Worm (Caenorhabditis elegans) whole organism, L1 larva: ENCODE data around the gene elo-4.
A peak's percentile ranks its signal among the peaks of the same experiment; 100 is the strongest.

Experiments
- C04F5.9 ChIP-seq: sonication (generic microtip); optimal IDR thresholded peaks from 2 replicates; lab custom pipeline; 2016; ENCODE audit warnings: missing genetic modification characterization, missing compliant biosample characterization
- F16B12.6 ChIP-seq: fragments of 150-350 bp; optimal IDR thresholded peaks from 2 replicates; lab custom pipeline; 2014; ENCODE audit warnings: missing biosample characterization, missing genetic modification characterization
- aha-1 ChIP-seq: fragments of 150-350 bp; optimal IDR thresholded peaks from 2 replicates; lab custom pipeline; 2014; ENCODE audit warnings: missing biosample characterization, missing genetic modification characterization
- aly-2 ChIP-seq: fragments of 150-350 bp; optimal IDR thresholded peaks from 2 replicates; lab custom pipeline; 2014; ENCODE audit warnings: missing biosample characterization, missing genetic modification characterization
- blmp-1 ChIP-seq: fragments of 150-350 bp; optimal IDR thresholded peaks from 2 replicates; lab custom pipeline; 2014; ENCODE audit warnings: missing biosample characterization, missing genetic modification characterization
- ceh-63 ChIP-seq: fragments of 200-800 bp; sonication (Bioruptor generic); optimal IDR thresholded peaks from 2 replicates; lab custom pipeline; 2018; ENCODE audit warnings: mild to moderate bottlenecking, missing genetic modification characterization, missing compliant biosample characterization
- ceh-8 ChIP-seq: fragments of 200-800 bp; sonication (Bioruptor generic); optimal IDR thresholded peaks from 2 replicates; lab custom pipeline; 2018; ENCODE audit warnings: mild to moderate bottlenecking, missing genetic modification characterization, moderate library complexity, missing compliant biosample characterization
- ceh-82 ChIP-seq, 3 experiments: fragments of 150-350 bp in 1 of 3; sonication (generic microtip) in 2 of 3; optimal IDR thresholded peaks; 2 replicates each; lab custom pipeline; 2014 to 2017; ENCODE audit warnings: missing biosample characterization in 3 of 3, missing genetic modification characterization in 3 of 3
- ceh-88 ChIP-seq: fragments of 200-800 bp; sonication (Bioruptor generic); IDR thresholded peaks from 2 replicates; pipeline ENCODE4 v1.3.6; 2022; ENCODE audit warnings: missing genetic modification characterization, missing compliant biosample characterization
- ces-1 ChIP-seq: fragments of 150-350 bp; optimal IDR thresholded peaks from 2 replicates; lab custom pipeline; 2014; ENCODE audit warnings: missing biosample characterization, missing genetic modification reagents, missing genetic modification characterization
- dsc-1 ChIP-seq: sonication (generic microtip); optimal IDR thresholded peaks from 2 replicates; lab custom pipeline; 2016; ENCODE audit warnings: mild to moderate bottlenecking, missing genetic modification characterization, missing compliant biosample characterization
- efl-1 ChIP-seq, 4 experiments: fragments of 150-350 bp; optimal IDR thresholded peaks in 3 of 4; peaks in 1 of 4; 1 replicate in 1 of 4; 2 replicates in 3 of 4; lab custom pipeline; 2014; ENCODE audit warnings: missing biosample characterization in 2 of 4, missing genetic modification characterization in 2 of 4, missing genetic modification reagents in 2 of 4
- efl-3 ChIP-seq: fragments of 200-800 bp; sonication (Bioruptor generic); optimal IDR thresholded peaks from 2 replicates; lab custom pipeline; 2018; ENCODE audit warnings: mild to moderate bottlenecking, missing genetic modification characterization, missing compliant biosample characterization
- egl-27 ChIP-seq, 2 experiments: fragments of 150-350 bp in 1 of 2; sonication (generic microtip); optimal IDR thresholded peaks; 3 replicates each; lab custom pipeline; 2017 to 2018; ENCODE audit warnings: missing biosample characterization in 2 of 2, missing genetic modification characterization in 2 of 2, missing genetic modification reagents in 2 of 2
- elt-3 ChIP-seq, 6 experiments: fragments of 150-350 bp in 1 of 6; sonication (generic microtip); optimal IDR thresholded peaks; 2 replicates each; lab custom pipeline; 2017 to 2018; ENCODE audit warnings: missing biosample characterization in 6 of 6, missing genetic modification characterization in 6 of 6, inconsistent platforms in 1 of 6
- fkh-8 ChIP-seq: sonication (generic microtip); optimal IDR thresholded peaks from 2 replicates; lab custom pipeline; 2016; ENCODE audit warnings: mild to moderate bottlenecking, missing genetic modification characterization, missing compliant biosample characterization
- fos-1 ChIP-seq: fragments of 150-350 bp; optimal IDR thresholded peaks from 2 replicates; lab custom pipeline; 2014; ENCODE audit warnings: missing biosample characterization, missing genetic modification characterization
- grh-1 ChIP-seq: fragments of 200-800 bp; sonication (Bioruptor generic); IDR thresholded peaks from 2 replicates; pipeline ENCODE4 v1.3.6; 2022; ENCODE audit warnings: missing genetic modification reagents, missing genetic modification characterization, missing compliant biosample characterization
- irx-1 ChIP-seq: sonication (generic microtip); optimal IDR thresholded peaks from 2 replicates; lab custom pipeline; 2016; ENCODE audit warnings: missing genetic modification characterization, missing compliant biosample characterization
- isw-1 ChIP-seq: fragments of 200-800 bp; sonication (Bioruptor generic); IDR thresholded peaks from 2 replicates; pipeline ENCODE4 v1.3.6; 2022; ENCODE audit warnings: missing genetic modification characterization, missing compliant biosample characterization
- lin-13 ChIP-seq: fragments of 150-350 bp; optimal IDR thresholded peaks from 2 replicates; lab custom pipeline; 2014; ENCODE audit warnings: missing biosample characterization, missing genetic modification reagents, missing genetic modification characterization
- lin-14 ChIP-seq: fragments of 200-800 bp; sonication (Bioruptor generic); optimal IDR thresholded peaks from 2 replicates; lab custom pipeline; 2018; ENCODE audit warnings: mild to moderate bottlenecking, missing genetic modification characterization, moderate library complexity, missing compliant biosample characterization
- lin-15B ChIP-seq: fragments of 150-350 bp; sonication (generic microtip); optimal IDR thresholded peaks from 3 replicates; lab custom pipeline; 2014; ENCODE audit warnings: missing biosample characterization, missing genetic modification characterization
- lir-3 ChIP-seq: sonication (generic microtip); optimal IDR thresholded peaks from 2 replicates; lab custom pipeline; 2016; ENCODE audit warnings: mild to moderate bottlenecking, missing genetic modification characterization, moderate library complexity, missing compliant biosample characterization; ENCODE audit not compliant: poor library complexity
- lsy-2 ChIP-seq, 2 experiments: fragments of 150-350 bp; optimal IDR thresholded peaks; 2 replicates each; lab custom pipeline; 2014; ENCODE audit warnings: missing biosample characterization in 2 of 2, missing genetic modification characterization in 2 of 2
- mdl-1 ChIP-seq, 2 experiments: fragments of 150-350 bp; optimal IDR thresholded peaks; 2 replicates each; lab custom pipeline; 2014 to 2017; ENCODE audit warnings: missing biosample characterization in 2 of 2, missing genetic modification characterization in 2 of 2, inconsistent platforms in 1 of 2
- nhr-11 ChIP-seq: fragments of 150-350 bp; optimal IDR thresholded peaks from 2 replicates; lab custom pipeline; 2014; ENCODE audit warnings: missing biosample characterization, missing genetic modification characterization
- nhr-20 ChIP-seq: sonication (generic microtip); optimal IDR thresholded peaks from 2 replicates; lab custom pipeline; 2016; ENCODE audit warnings: mild to moderate bottlenecking, missing genetic modification characterization, missing compliant biosample characterization
- nhr-47 ChIP-seq: sonication (generic microtip); optimal IDR thresholded peaks from 2 replicates; lab custom pipeline; 2016; ENCODE audit warnings: mild to moderate bottlenecking, missing genetic modification characterization, moderate library complexity, missing compliant biosample characterization
- nhr-71 ChIP-seq: sonication (generic microtip); optimal IDR thresholded peaks from 2 replicates; lab custom pipeline; 2016; ENCODE audit warnings: mild to moderate bottlenecking, missing genetic modification characterization, moderate library complexity, missing compliant biosample characterization
- nhr-76 ChIP-seq: sonication (generic microtip); optimal IDR thresholded peaks from 2 replicates; lab custom pipeline; 2017; ENCODE audit warnings: missing biosample characterization, missing genetic modification characterization
- nhr-77 ChIP-seq: fragments of 150-350 bp; optimal IDR thresholded peaks from 2 replicates; lab custom pipeline; 2014; ENCODE audit warnings: missing biosample characterization, missing genetic modification characterization
- nhr-90 ChIP-seq: sonication (generic microtip); optimal IDR thresholded peaks from 2 replicates; lab custom pipeline; 2016; ENCODE audit warnings: mild to moderate bottlenecking, missing genetic modification characterization, missing compliant biosample characterization; ENCODE audit not compliant: poor library complexity
- pax-3 ChIP-seq: fragments of 200-800 bp; sonication (Bioruptor generic); optimal IDR thresholded peaks from 2 replicates; lab custom pipeline; 2018; ENCODE audit warnings: mild to moderate bottlenecking, missing genetic modification characterization, moderate library complexity, missing compliant biosample characterization
- pqm-1 ChIP-seq: sonication (generic microtip); optimal IDR thresholded peaks from 3 replicates; lab custom pipeline; 2017; ENCODE audit warnings: missing biosample characterization, missing genetic modification characterization
- skn-1 ChIP-seq: fragments of 150-350 bp; optimal IDR thresholded peaks from 2 replicates; lab custom pipeline; 2014; ENCODE audit warnings: missing biosample characterization, missing genetic modification characterization
- snu-23 ChIP-seq: sonication (generic microtip); optimal IDR thresholded peaks from 2 replicates; lab custom pipeline; 2016; ENCODE audit warnings: missing genetic modification characterization, missing compliant biosample characterization
- sox-4 ChIP-seq: sonication (generic microtip); optimal IDR thresholded peaks from 2 replicates; lab custom pipeline; 2016; ENCODE audit warnings: missing genetic modification characterization, missing compliant biosample characterization
- sptf-1 ChIP-seq: fragments of 150-350 bp; optimal IDR thresholded peaks from 2 replicates; lab custom pipeline; 2014; ENCODE audit warnings: missing biosample characterization, missing genetic modification characterization
- sup-37 ChIP-seq: fragments of 200-800 bp; sonication (Bioruptor generic); optimal IDR thresholded peaks from 2 replicates; lab custom pipeline; 2018; ENCODE audit warnings: mild to moderate bottlenecking, missing genetic modification characterization, missing compliant biosample characterization
- swsn-7 ChIP-seq: sonication (generic microtip); optimal IDR thresholded peaks from 2 replicates; lab custom pipeline; 2016; ENCODE audit warnings: missing genetic modification characterization, missing compliant biosample characterization
- tlp-1 ChIP-seq: fragments of 150-350 bp; optimal IDR thresholded peaks from 2 replicates; lab custom pipeline; 2014; ENCODE audit warnings: missing biosample characterization, missing genetic modification characterization
- unc-130 ChIP-seq: fragments of 150-350 bp; optimal IDR thresholded peaks from 2 replicates; lab custom pipeline; 2017; ENCODE audit warnings: missing biosample characterization, missing genetic modification characterization, inconsistent platforms
- unc-86 ChIP-seq: sonication (generic microtip); optimal IDR thresholded peaks from 2 replicates; lab custom pipeline; 2016; ENCODE audit warnings: missing genetic modification characterization, missing compliant biosample characterization
- unc-98 ChIP-seq: fragments of 200-800 bp; sonication (Bioruptor generic); IDR thresholded peaks from 2 replicates; pipeline ENCODE4 v1.3.6; 2022; ENCODE audit warnings: missing genetic modification characterization, missing compliant biosample characterization
- vab-15 ChIP-seq: sonication (generic microtip); optimal IDR thresholded peaks from 2 replicates; lab custom pipeline; 2017; ENCODE audit warnings: missing genotype, mild to moderate bottlenecking, missing genetic modification characterization, missing compliant biosample characterization
- xbp-1 ChIP-seq: sonication (generic microtip); optimal IDR thresholded peaks from 2 replicates; lab custom pipeline; 2016; ENCODE audit warnings: missing genetic modification characterization, missing compliant biosample characterization
- ztf-11 ChIP-seq, 2 experiments: sonication (generic microtip); optimal IDR thresholded peaks; 2 replicates each; lab custom pipeline; 2016 to 2017; ENCODE audit warnings: missing genetic modification characterization in 2 of 2, missing biosample characterization in 1 of 2, missing compliant biosample characterization in 1 of 2

The elo-4 gene

DNA sequence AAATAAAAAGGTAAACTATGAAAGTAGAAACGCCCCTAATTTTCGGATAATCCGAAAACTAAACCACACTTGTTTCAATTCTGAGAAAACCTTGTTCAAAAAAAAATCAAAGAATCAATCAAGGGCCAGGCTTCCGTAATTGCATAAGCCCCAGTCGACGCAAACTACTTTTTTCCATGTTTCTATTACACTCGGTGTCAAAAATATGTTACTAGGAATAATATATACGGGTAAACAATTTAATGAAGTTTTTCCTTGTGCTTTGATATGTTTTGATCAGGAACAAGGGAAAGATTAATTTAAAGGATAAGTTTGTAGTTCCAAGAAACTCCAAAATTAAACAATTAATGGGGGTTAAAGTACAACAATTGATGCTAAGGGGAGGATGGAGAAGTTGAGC is 24.2 kb downstream of the elo-4 start:
- TF ChIP-seq sox-4 (tag; lab: Kevin White, UChicago) (no peak), C04F5.9 (tag; lab: Kevin White, UChicago) (no peak), swsn-7 (peak; percentile 10), aha-1 (tag; lab: Kevin White, UChicago) (no peak), ceh-88 (GFP tag; lab: Robert Waterston, UW) (no peak), lsy-2 (tag; optimal IDR thresholded peaks at IDR 0.05; lab: Kevin White, UChicago) (peak in 1 of 2 experiments; percentile 15), lin-14 (GFP tag; lab: Kevin White, UChicago) (peak; percentile 44), egl-27 (tag; optimal IDR thresholded peaks at IDR 0.05; lab: Kevin White, UChicago) (no peak), fkh-8 (peak; percentile 59), nhr-90 (tag; lab: Kevin White, UChicago) (no peak), ceh-82 (tag; optimal IDR thresholded peaks at IDR 0.05; lab: Kevin White, UChicago) (no peak), xbp-1 (no peak), nhr-11 (tag; lab: Kevin White, UChicago) (peak; percentile 60), pax-3 (tag; lab: Kevin White, UChicago) (no peak), unc-130 (tag; lab: Kevin White, UChicago) (no peak), irx-1 (tag; lab: Kevin White, UChicago) (no peak), lir-3 (tag; lab: Kevin White, UChicago) (no peak), snu-23 (GFP tag; lab: Kevin White, UChicago) (no peak), isw-1 (no peak), aly-2 (no peak), nhr-76 (tag; lab: Kevin White, UChicago) (no peak), vab-15 (no peak), F16B12.6 (tag; lab: Kevin White, UChicago) (no peak), ztf-11 (tag; optimal IDR thresholded peaks at IDR 0.05; lab: Kevin White, UChicago) (no peak), nhr-47 (tag; lab: Kevin White, UChicago) (peak; percentile 55), lin-15B (tag; lab: Kevin White, UChicago) (no peak), grh-1 (GFP tag; lab: Robert Waterston, UW) (no peak), nhr-71 (tag; lab: Kevin White, UChicago) (peak; percentile 67), ceh-63 (GFP tag; lab: Kevin White, UChicago) (no peak)
- TF ChIP-seq, all 84 proteins: peak for 7

DNA sequence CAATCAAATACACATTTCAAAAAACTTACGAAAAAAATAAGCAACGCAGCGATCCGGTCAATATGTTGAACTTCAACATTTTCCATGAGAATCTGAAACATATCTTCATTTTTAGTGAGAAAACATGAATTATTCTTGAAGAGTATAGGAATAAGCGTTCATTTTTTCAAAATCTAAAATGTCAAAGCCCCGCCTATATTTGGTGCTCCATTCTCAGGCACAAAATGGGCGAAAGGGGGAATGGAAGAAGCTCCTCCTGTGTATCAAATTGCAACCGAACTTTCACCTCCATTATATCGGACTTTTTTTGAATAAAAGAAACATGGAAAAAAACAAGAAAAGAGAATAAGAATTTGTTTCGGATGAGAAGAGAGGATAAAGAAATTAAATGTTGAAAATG is 27.5 kb downstream of the elo-4 start, which contains the start of gene srx-45:
TSS of gene srx-45 (minus strand) at position 101 of the 400 bp plus-strand sequence.
- no peak for TF ChIP-seq unc-86 (tag; lab: Kevin White, UChicago)
- TF ChIP-seq pqm-1 (tag; lab: Kevin White, UChicago), result no peak
- TF ChIP-seq sptf-1, result no peak
- no peak for TF ChIP-seq isw-1
- no peak for TF ChIP-seq nhr-47 (tag; lab: Kevin White, UChicago)
- TF ChIP-seq ztf-11 (tag; optimal IDR thresholded peaks at IDR 0.05; lab: Kevin White, UChicago), result no peak
- TF ChIP-seq fos-1 (tag; lab: Kevin White, UChicago), result no peak
- no peak for TF ChIP-seq lsy-2 (tag; optimal IDR thresholded peaks at IDR 0.05; lab: Kevin White, UChicago)
- no peak for TF ChIP-seq ceh-88 (GFP tag; lab: Robert Waterston, UW)
- no peak for TF ChIP-seq ceh-63 (GFP tag; lab: Kevin White, UChicago)
- no peak for TF ChIP-seq fkh-8
- TF ChIP-seq lin-13 (GFP tag; lab: Kevin White, UChicago), result no peak
- no peak for TF ChIP-seq mdl-1 (tag; optimal IDR thresholded peaks at IDR 0.05; lab: Kevin White, UChicago)
- no peak for TF ChIP-seq efl-3 (GFP tag; lab: Kevin White, UChicago)
- TF ChIP-seq, all 84 proteins: peak for 0

DNA sequence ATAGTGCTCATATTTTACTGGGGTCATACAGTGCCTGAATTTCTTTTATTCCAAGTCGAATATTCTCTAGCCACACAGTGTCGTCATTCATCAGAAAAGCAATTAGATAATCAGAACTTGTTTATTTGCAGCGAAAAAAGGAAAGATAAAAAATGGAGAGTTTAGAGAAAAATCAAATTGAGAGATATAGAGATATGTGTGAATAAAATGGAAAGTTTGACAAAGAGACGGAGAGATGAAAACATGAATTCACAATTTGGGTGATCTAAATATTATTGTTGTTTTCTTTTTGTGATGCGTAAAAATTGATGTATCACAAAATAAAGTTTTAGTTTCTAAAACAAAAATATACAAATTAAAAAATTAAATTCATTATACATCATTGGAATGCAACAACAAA is 33.4 kb downstream of the elo-4 start:
- peak in 1 of 2 experiments; percentile 3 for TF ChIP-seq lsy-2 (tag; optimal IDR thresholded peaks at IDR 0.05; lab: Kevin White, UChicago)
- TF ChIP-seq fkh-8, result no peak
- peak; percentile 81 for TF ChIP-seq blmp-1 (tag; lab: Kevin White, UChicago)
- no peak for TF ChIP-seq dsc-1 (tag; lab: Kevin White, UChicago)
- no peak for TF ChIP-seq lir-3 (tag; lab: Kevin White, UChicago)
- no peak for TF ChIP-seq tlp-1 (tag; lab: Kevin White, UChicago)
- TF ChIP-seq sup-37 (GFP tag; lab: Kevin White, UChicago), result no peak
- TF ChIP-seq unc-98, result no peak
- TF ChIP-seq elt-3 (tag; optimal IDR thresholded peaks at IDR 0.05; lab: Kevin White, UChicago), result peak in 2 of 6 experiments; percentile 15 to 40
- no peak for TF ChIP-seq ceh-88 (GFP tag; lab: Robert Waterston, UW)
- peak; percentile 10 for TF ChIP-seq nhr-20
- TF ChIP-seq efl-1 (optimal IDR thresholded peaks at IDR 0.05; lab: Kevin White, UChicago), result no peak
- peak in 1 of 2 experiments; percentile 20 for TF ChIP-seq efl-1 (GFP tag; optimal IDR thresholded peaks at IDR 0.05 in 1 of 2; lab: Kevin White, UChicago)
- peak; percentile 0 for TF ChIP-seq nhr-71 (tag; lab: Kevin White, UChicago)
- no peak for TF ChIP-seq ces-1
- TF ChIP-seq ceh-8 (GFP tag; lab: Kevin White, UChicago), result no peak
- TF ChIP-seq egl-27 (tag; optimal IDR thresholded peaks at IDR 0.05; lab: Kevin White, UChicago), result no peak
- TF ChIP-seq nhr-77 (tag; lab: Kevin White, UChicago), result no peak
- no peak for TF ChIP-seq isw-1
- no peak for TF ChIP-seq skn-1 (tag; lab: Kevin White, UChicago)
- peak; percentile 34 for TF ChIP-seq lin-14 (GFP tag; lab: Kevin White, UChicago)
